Fruit fly (Drosophila melanogaster) whole organism, adult: Measurements from ENCODE around the gene Rab8.
A peak's percentile ranks its signal among the peaks of the same experiment; 100 is the strongest.

Experiments
- CG11617 ChIP-seq: fragments of 200-800 bp; sonication (Bioruptor generic); optimal IDR thresholded peaks from 2 replicates; lab custom pipeline; 2017; ENCODE audit warnings: mild to moderate bottlenecking, missing biosample characterization, missing genetic modification reagents, missing genetic modification characterization
- CG12768 ChIP-seq: fragments of 200-800 bp; sonication (Bioruptor generic); optimal IDR thresholded peaks from 2 replicates; lab custom pipeline; 2017; ENCODE audit warnings: missing biosample characterization, missing genetic modification characterization, mild to moderate bottlenecking, moderate library complexity, missing genetic modification reagents
- CG14711 ChIP-seq: fragments of 200-800 bp; sonication (Bioruptor generic); optimal IDR thresholded peaks from 2 replicates; lab custom pipeline; 2018; ENCODE audit warnings: missing biosample characterization, mild to moderate bottlenecking, missing genetic modification characterization, moderate library complexity
- CG1620 ChIP-seq: fragments of 200-800 bp; sonication (Bioruptor generic); optimal IDR thresholded peaks from 2 replicates; lab custom pipeline; 2016; ENCODE audit warnings: missing biosample characterization, missing genetic modification characterization
- CG33017 ChIP-seq: fragments of 200-800 bp; sonication (Bioruptor generic); optimal IDR thresholded peaks from 2 replicates; lab custom pipeline; 2018; ENCODE audit warnings: missing biosample characterization, mild to moderate bottlenecking, missing genetic modification characterization, moderate library complexity
- CG5204 ChIP-seq: fragments of 200-800 bp; sonication (Bioruptor generic); optimal IDR thresholded peaks from 2 replicates; lab custom pipeline; 2016; ENCODE audit warnings: missing biosample characterization, missing genetic modification characterization
- CG7045 ChIP-seq: fragments of 200-800 bp; sonication (Bioruptor generic); optimal IDR thresholded peaks from 2 replicates; lab custom pipeline; 2017; ENCODE audit warnings: missing biosample characterization, mild to moderate bottlenecking, missing genetic modification characterization
- CG7101 ChIP-seq: fragments of 200-800 bp; sonication (Bioruptor generic); optimal IDR thresholded peaks from 2 replicates; lab custom pipeline; 2018; ENCODE audit warnings: missing biosample characterization, mild to moderate bottlenecking, missing genetic modification characterization, moderate library complexity
- Clk ChIP-seq: fragments of 200-800 bp; sonication (Bioruptor generic); optimal IDR thresholded peaks from 2 replicates; lab custom pipeline; 2017; ENCODE audit warnings: missing biosample characterization, missing genetic modification characterization
- Crg-1 ChIP-seq: fragments of 200-800 bp; sonication (Bioruptor generic); optimal IDR thresholded peaks from 2 replicates; lab custom pipeline; 2016; ENCODE audit warnings: missing biosample characterization, missing genetic modification characterization
- Hr96 ChIP-seq: fragments of 200-800 bp; sonication (Bioruptor generic); optimal IDR thresholded peaks from 2 replicates; lab custom pipeline; 2016; ENCODE audit warnings: missing biosample characterization, missing genetic modification characterization
- Mnt ChIP-seq: fragments of 200-800 bp; sonication (Bioruptor generic); optimal IDR thresholded peaks from 2 replicates; lab custom pipeline; 2016; ENCODE audit warnings: missing biosample characterization, mild to moderate bottlenecking, missing genetic modification characterization
- bab1 ChIP-seq: fragments of 200-800 bp; sonication (Bioruptor generic); optimal IDR thresholded peaks from 3 replicates; lab custom pipeline; 2019; ENCODE audit warnings: missing biosample characterization, mild to moderate bottlenecking, missing genetic modification characterization, moderate library complexity
- cic ChIP-seq: fragments of 200-800 bp; sonication (Bioruptor generic); optimal IDR thresholded peaks from 2 replicates; lab custom pipeline; 2017; ENCODE audit warnings: missing biosample characterization, mild to moderate bottlenecking, missing genetic modification characterization, moderate library complexity
- cnc ChIP-seq, 2 experiments: fragments of >200 bp; optimal IDR thresholded peaks; 2 replicates each; lab custom pipeline; 2017
- kay ChIP-seq: fragments of 200-800 bp; sonication (Bioruptor generic); peaks from one replicate; lab custom pipeline; 2016; ENCODE audit warnings: missing biosample characterization, missing genetic modification characterization, borderline replicate concordance
- ovo ChIP-seq: fragments of 200-800 bp; sonication (Bioruptor generic); optimal IDR thresholded peaks from 2 replicates; lab custom pipeline; 2016; ENCODE audit warnings: missing biosample characterization, missing genetic modification characterization
- pad ChIP-seq: fragments of 200-800 bp; sonication (Bioruptor generic); optimal IDR thresholded peaks from 3 replicates; lab custom pipeline; 2017; ENCODE audit warnings: missing biosample characterization, missing genetic modification characterization, mild to moderate bottlenecking, moderate library complexity, missing genetic modification reagents
- tj ChIP-seq: fragments of 200-800 bp; sonication (Bioruptor generic); optimal IDR thresholded peaks from 3 replicates; lab custom pipeline; 2017; ENCODE audit warnings: missing biosample characterization, mild to moderate bottlenecking, missing genetic modification characterization, moderate library complexity
- toe ChIP-seq: fragments of 200-800 bp; sonication (Bioruptor generic); optimal IDR thresholded peaks from 2 replicates; lab custom pipeline; 2016; ENCODE audit warnings: missing biosample characterization, missing genetic modification characterization

The Rab8 gene

DNA sequence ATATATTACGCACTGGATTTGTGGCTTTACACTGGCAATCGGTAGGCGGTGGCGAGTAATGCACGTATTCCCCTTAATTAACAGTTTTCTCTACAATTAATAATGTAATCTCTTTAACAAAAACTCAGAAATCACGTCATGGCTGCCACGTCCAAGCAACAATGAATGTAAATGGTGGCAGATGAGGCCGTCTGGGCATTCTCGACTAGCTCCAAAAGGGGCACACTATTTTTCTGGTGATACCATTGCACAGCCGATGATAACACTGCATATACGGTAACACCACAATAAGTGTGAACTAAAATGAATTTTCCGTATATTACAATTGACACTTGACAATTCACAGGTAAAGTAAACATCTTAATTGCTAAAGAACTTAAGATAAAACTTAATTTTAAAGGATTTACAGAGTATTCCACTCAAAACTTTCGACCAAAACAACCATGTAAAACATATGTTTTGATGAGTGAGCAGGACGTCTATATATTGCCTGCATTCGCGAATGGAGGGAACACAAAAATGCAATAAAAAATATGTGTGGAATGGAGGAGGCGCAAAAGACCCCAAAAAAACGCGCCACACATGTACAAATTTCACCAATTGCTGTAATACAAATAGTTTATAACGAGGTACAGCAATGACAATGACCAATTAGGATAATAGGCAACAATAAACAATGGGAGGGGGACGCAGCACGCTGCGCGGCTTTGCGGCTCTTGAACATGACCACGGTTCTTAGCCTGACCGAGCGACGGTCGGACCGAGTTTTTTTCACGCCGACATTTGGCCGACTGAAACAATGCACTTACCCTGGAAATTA is 38.6 kb upstream of the Rab8 start:
- TF ChIP-seq cnc (optimal IDR thresholded peaks at IDR 0.05; lab: Kevin White, UChicago): no peak
- peak; percentile 43 for TF ChIP-seq CG33017 (tag; lab: Kevin White, UChicago)
- no peak for TF ChIP-seq cic (GFP tag; lab: Kevin White, UChicago)
- no peak for TF ChIP-seq Crg-1 (GFP tag; lab: Kevin White, UChicago)
- peak; percentile 55 for TF ChIP-seq pad
- TF ChIP-seq CG1620 (GFP tag; lab: Kevin White, UChicago): peak; percentile 47
- peak; percentile 43 for TF ChIP-seq CG7101 (tag; lab: Kevin White, UChicago)
- no peak for TF ChIP-seq Clk (GFP tag; lab: Kevin White, UChicago)
- TF ChIP-seq bab1: peak; percentile 19
- no peak for TF ChIP-seq CG7045 (GFP tag; lab: Kevin White, UChicago)
- TF ChIP-seq ovo: no peak
- TF ChIP-seq Hr96 (GFP tag; lab: Kevin White, UChicago): no peak
- TF ChIP-seq tj (GFP tag; lab: Kevin White, UChicago): no peak
- peak; percentile 47 for TF ChIP-seq CG11617 (GFP tag; lab: Kevin White, UChicago)
- TF ChIP-seq kay (GFP tag; lab: Kevin White, UChicago): no peak
- no peak for TF ChIP-seq CG5204
- peak; percentile 48 for TF ChIP-seq CG14711 (tag; lab: Kevin White, UChicago)
- TF ChIP-seq toe (GFP tag; lab: Kevin White, UChicago): no peak
- peak; percentile 29 for TF ChIP-seq Mnt (GFP tag; lab: Kevin White, UChicago)
- no peak for TF ChIP-seq CG12768 (GFP tag; lab: Kevin White, UChicago)

- TF ChIP-seq CG1620 (GFP tag; lab: Kevin White, UChicago) (no peak), Crg-1 (GFP tag; lab: Kevin White, UChicago) (no peak), cnc (optimal IDR thresholded peaks at IDR 0.05; lab: Kevin White, UChicago) (no peak), Hr96 (GFP tag; lab: Kevin White, UChicago) (no peak), CG11617 (GFP tag; lab: Kevin White, UChicago) (no peak), CG12768 (GFP tag; lab: Kevin White, UChicago) (peak; percentile 9), tj (GFP tag; lab: Kevin White, UChicago) (peak; percentile 60), CG33017 (tag; lab: Kevin White, UChicago) (peak; percentile 30), bab1 (no peak), pad (no peak), CG7101 (tag; lab: Kevin White, UChicago) (no peak), toe (GFP tag; lab: Kevin White, UChicago) (no peak), CG7045 (GFP tag; lab: Kevin White, UChicago) (no peak), cic (GFP tag; lab: Kevin White, UChicago) (peak; percentile 71), Clk (GFP tag; lab: Kevin White, UChicago) (peak; percentile 7), ovo (no peak), Mnt (GFP tag; lab: Kevin White, UChicago) (peak; percentile 65), CG5204 (no peak), CG14711 (tag; lab: Kevin White, UChicago) (no peak), kay (GFP tag; lab: Kevin White, UChicago) (no peak)
These were observed 37.6 kb upstream of the Rab8 start for dm6 chr3L:19908201-19909127.

- TF ChIP-seq kay (GFP tag; lab: Kevin White, UChicago) (no peak), CG7101 (tag; lab: Kevin White, UChicago) (no peak), toe (GFP tag; lab: Kevin White, UChicago) (no peak), cnc (optimal IDR thresholded peaks at IDR 0.05; lab: Kevin White, UChicago) (peak in 1 of 2 experiments; percentile 8), bab1 (no peak), CG5204 (no peak), CG1620 (GFP tag; lab: Kevin White, UChicago) (no peak), CG33017 (tag; lab: Kevin White, UChicago) (no peak), tj (GFP tag; lab: Kevin White, UChicago) (peak; percentile 64), ovo (no peak)
These were observed 36.8 kb upstream of the Rab8 start for dm6 chr3L:19907706-19908070.

DNA sequence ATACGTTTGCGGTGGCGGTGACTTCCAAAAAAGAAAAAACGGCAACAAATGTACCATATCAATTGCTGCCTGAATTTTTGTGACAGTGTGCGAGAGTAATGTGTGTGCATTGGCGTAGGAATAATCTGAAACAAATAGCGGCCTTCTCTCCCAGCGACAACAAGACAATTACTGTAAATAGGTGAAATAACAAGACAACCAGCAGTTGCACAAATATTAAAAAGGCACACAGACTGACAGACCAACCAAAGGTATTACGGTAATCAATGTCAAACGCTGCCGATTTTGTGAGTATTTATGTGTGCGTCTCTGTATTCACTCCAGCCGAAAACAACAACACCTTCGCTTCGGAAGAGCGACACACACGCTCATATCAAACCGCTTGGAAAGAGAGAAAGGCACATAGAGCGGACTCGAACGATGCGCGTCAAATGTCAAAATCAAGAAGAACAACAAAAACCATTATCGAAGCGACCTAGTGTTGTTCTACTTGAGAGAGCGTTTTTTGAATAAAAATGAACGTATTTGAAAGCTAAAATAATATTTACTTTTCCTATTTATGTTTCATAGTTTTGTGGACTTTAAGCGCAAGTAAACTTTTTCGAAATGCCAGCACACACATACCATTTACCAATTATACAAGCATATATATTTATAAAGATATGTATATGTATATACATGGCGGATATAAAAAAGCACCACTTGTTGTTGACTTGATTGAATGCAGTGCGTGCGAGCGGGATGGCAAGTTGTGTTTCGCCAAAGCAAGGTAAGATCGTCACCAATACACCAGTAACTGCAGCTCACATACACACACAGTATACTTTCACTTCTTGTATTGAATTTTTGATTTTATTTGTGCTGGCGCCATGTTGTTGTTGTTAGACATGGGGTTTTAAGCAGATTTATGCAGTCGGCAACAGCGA is 36.2 kb upstream of the Rab8 start:
- no peak for TF ChIP-seq Hr96 (GFP tag; lab: Kevin White, UChicago)
- TF ChIP-seq cic (GFP tag; lab: Kevin White, UChicago): peak; percentile 86
- peak; percentile 7 for TF ChIP-seq CG7101 (tag; lab: Kevin White, UChicago)
- TF ChIP-seq CG1620 (GFP tag; lab: Kevin White, UChicago): no peak
- no peak for TF ChIP-seq bab1
- TF ChIP-seq Crg-1 (GFP tag; lab: Kevin White, UChicago): peak; percentile 62
- peak; percentile 7 for TF ChIP-seq Clk (GFP tag; lab: Kevin White, UChicago)
- TF ChIP-seq Mnt (GFP tag; lab: Kevin White, UChicago): peak; percentile 24
- peak; percentile 86 for TF ChIP-seq pad
- peak; percentile 31 for TF ChIP-seq CG12768 (GFP tag; lab: Kevin White, UChicago)
- TF ChIP-seq ovo: peak; percentile 83
